Worm (Caenorhabditis elegans) whole organism, L2 larva: ENCODE measurements around the gene srt-54.

Experiments used
- C34F6.9 ChIP-seq: fragments of 150-350 bp; optimal IDR thresholded peaks from 2 replicates; lab custom pipeline; 2014; ENCODE audit warnings: missing biosample characterization, missing genetic modification characterization
- F13H6.1 ChIP-seq: sonication (generic microtip); optimal IDR thresholded peaks from 2 replicates; lab custom pipeline; 2016; ENCODE audit warnings: missing genetic modification characterization, missing compliant biosample characterization
- R02D3.7 ChIP-seq: fragments of 150-350 bp; optimal IDR thresholded peaks from 2 replicates; lab custom pipeline; 2014; ENCODE audit warnings: missing biosample characterization, missing genetic modification characterization
- Y55F3AM.14 ChIP-seq: fragments of 200-800 bp; sonication (Bioruptor generic); optimal IDR thresholded peaks from 2 replicates; lab custom pipeline; 2018; ENCODE audit warnings: mild to moderate bottlenecking, missing genetic modification characterization, missing compliant biosample characterization
- alr-1 ChIP-seq: fragments of 150-350 bp; optimal IDR thresholded peaks from 2 replicates; lab custom pipeline; 2014; ENCODE audit warnings: missing biosample characterization, missing genetic modification characterization
- aly-2 ChIP-seq: fragments of 150-350 bp; optimal IDR thresholded peaks from 2 replicates; lab custom pipeline; 2014; ENCODE audit warnings: missing biosample characterization, missing genetic modification characterization
- ama-1 ChIP-seq: fragments of 150-350 bp; optimal IDR thresholded peaks from 2 replicates; lab custom pipeline; 2018; ENCODE audit warnings: inconsistent platforms
- ceh-16 ChIP-seq: fragments of 150-350 bp; optimal IDR thresholded peaks from 2 replicates; lab custom pipeline; 2014; ENCODE audit warnings: missing biosample characterization, missing genetic modification characterization
- ceh-82 ChIP-seq: fragments of 150-350 bp; optimal IDR thresholded peaks from 2 replicates; lab custom pipeline; 2014; ENCODE audit warnings: missing biosample characterization, missing genetic modification characterization
- crh-2 ChIP-seq: sonication (generic microtip); optimal IDR thresholded peaks from 2 replicates; lab custom pipeline; 2017; ENCODE audit warnings: missing biosample characterization, missing genetic modification characterization
- dmd-4 ChIP-seq: sonication (generic microtip); optimal IDR thresholded peaks from 2 replicates; lab custom pipeline; 2017; ENCODE audit warnings: missing biosample characterization, missing genetic modification characterization
- egl-27 ChIP-seq: sonication (generic microtip); optimal IDR thresholded peaks from 3 replicates; lab custom pipeline; 2017; ENCODE audit warnings: missing biosample characterization, missing genetic modification reagents, missing genetic modification characterization
- elt-1 ChIP-seq: fragments of 150-350 bp; optimal IDR thresholded peaks from 2 replicates; lab custom pipeline; 2014; ENCODE audit warnings: missing biosample characterization, missing genetic modification characterization
- fos-1 ChIP-seq: fragments of 150-350 bp; optimal IDR thresholded peaks from 2 replicates; lab custom pipeline; 2014; ENCODE audit warnings: missing biosample characterization, missing genetic modification characterization
- lin-11 ChIP-seq: fragments of 150-350 bp; sonication (generic microtip); optimal IDR thresholded peaks from 2 replicates; lab custom pipeline; 2014; ENCODE audit warnings: missing biosample characterization, missing genetic modification characterization, inconsistent platforms, mixed read lengths
- lin-13 ChIP-seq: fragments of 150-350 bp; optimal IDR thresholded peaks from 2 replicates; lab custom pipeline; 2014; ENCODE audit warnings: missing biosample characterization, missing genetic modification reagents, missing genetic modification characterization
- lin-39 ChIP-seq: fragments of 150-350 bp; optimal IDR thresholded peaks from 2 replicates; lab custom pipeline; 2014; ENCODE audit warnings: missing biosample characterization, missing genetic modification reagents, missing genetic modification characterization
- lsy-2 ChIP-seq, 2 experiments: fragments of 150-350 bp in 1 of 2; sonication (generic microtip) in 1 of 2; optimal IDR thresholded peaks; 2 replicates each; lab custom pipeline; 2014 to 2017; ENCODE audit warnings: missing biosample characterization in 2 of 2, missing genetic modification characterization in 2 of 2
- mab-5 ChIP-seq: fragments of 150-350 bp; optimal IDR thresholded peaks from 2 replicates; lab custom pipeline; 2014; ENCODE audit warnings: missing biosample characterization, missing genetic modification characterization
- mbf-1 ChIP-seq: sonication (generic microtip); optimal IDR thresholded peaks from 2 replicates; lab custom pipeline; 2017; ENCODE audit warnings: missing biosample characterization, missing genetic modification characterization
- nhr-10 ChIP-seq: sonication (generic microtip); optimal IDR thresholded peaks from 2 replicates; lab custom pipeline; 2017; ENCODE audit warnings: missing biosample characterization, missing genetic modification characterization
- nhr-11 ChIP-seq: fragments of 150-350 bp; optimal IDR thresholded peaks from 2 replicates; lab custom pipeline; 2014; ENCODE audit warnings: missing biosample characterization, missing genetic modification characterization
- nhr-12 ChIP-seq: fragments of 150-350 bp; optimal IDR thresholded peaks from 2 replicates; lab custom pipeline; 2014; ENCODE audit warnings: missing biosample characterization, missing genetic modification characterization
- nhr-129 ChIP-seq: fragments of 150-350 bp; optimal IDR thresholded peaks from 2 replicates; lab custom pipeline; 2014; ENCODE audit warnings: missing biosample characterization, missing genetic modification characterization
- nhr-21 ChIP-seq: fragments of 150-350 bp; optimal IDR thresholded peaks from 2 replicates; lab custom pipeline; 2014; ENCODE audit warnings: missing biosample characterization, missing genetic modification characterization
- nhr-23 ChIP-seq: fragments of 150-350 bp; optimal IDR thresholded peaks from 2 replicates; lab custom pipeline; 2014; ENCODE audit warnings: missing biosample characterization, missing genetic modification reagents, missing genetic modification characterization
- nhr-237 ChIP-seq: fragments of 150-350 bp; optimal IDR thresholded peaks from 2 replicates; lab custom pipeline; 2014; ENCODE audit warnings: missing biosample characterization, missing genetic modification characterization
- nhr-25 ChIP-seq: fragments of 150-350 bp; sonication (generic microtip); optimal IDR thresholded peaks from 3 replicates; lab custom pipeline; 2014; ENCODE audit warnings: missing biosample characterization, missing genetic modification characterization
- nhr-6 ChIP-seq: fragments of 150-350 bp; optimal IDR thresholded peaks from 2 replicates; lab custom pipeline; 2014; ENCODE audit warnings: missing biosample characterization, missing genetic modification characterization
- nhr-77 ChIP-seq: fragments of 150-350 bp; optimal IDR thresholded peaks from 2 replicates; lab custom pipeline; 2014; ENCODE audit warnings: missing biosample characterization, missing genetic modification characterization
- sma-3 ChIP-seq: sonication (generic microtip); optimal IDR thresholded peaks from 2 replicates; lab custom pipeline; 2016; ENCODE audit warnings: missing genetic modification reagents, missing genetic modification characterization, missing compliant biosample characterization
- sma-9 ChIP-seq, 2 experiments: fragments of 150-350 bp in 1 of 2; sonication (generic microtip) in 1 of 2; optimal IDR thresholded peaks; 2 replicates each; lab custom pipeline; 2014 to 2016; ENCODE audit warnings: missing genetic modification characterization in 2 of 2, mild to moderate bottlenecking in 1 of 2, missing biosample characterization in 1 of 2, missing compliant biosample characterization in 1 of 2, missing genetic modification reagents in 1 of 2, moderate library complexity in 1 of 2
- snpc-4 ChIP-seq: fragments of 150-350 bp; optimal IDR thresholded peaks from 2 replicates; lab custom pipeline; 2014; ENCODE audit warnings: missing biosample characterization, missing genetic modification characterization
- unc-55 ChIP-seq: fragments of 150-350 bp; sonication (generic microtip); optimal IDR thresholded peaks from 3 replicates; lab custom pipeline; 2014; ENCODE audit warnings: missing biosample characterization, missing genetic modification reagents, missing genetic modification characterization
- unc-62 ChIP-seq: fragments of 150-350 bp; optimal IDR thresholded peaks from 2 replicates; lab custom pipeline; 2014; ENCODE audit warnings: missing biosample characterization, missing genetic modification reagents, missing genetic modification characterization
- zag-1 ChIP-seq: fragments of 150-350 bp; optimal IDR thresholded peaks from 2 replicates; lab custom pipeline; 2014; ENCODE audit warnings: missing biosample characterization, missing genetic modification characterization
- ztf-11 ChIP-seq: sonication (generic microtip); optimal IDR thresholded peaks from 2 replicates; lab custom pipeline; 2017; ENCODE audit warnings: missing biosample characterization, missing genetic modification characterization

The srt-54 gene

ce11 chrII:116916-117315 is at the start of gene srt-54:
srt-54 (plus strand) TSS chrII:117216.
- TF ChIP-seq ztf-11 (tag; lab: Kevin White, UChicago) (no peak), lin-39 (tag; lab: Kevin White, UChicago) (no peak), nhr-6 (no peak), aly-2 (tag; lab: Kevin White, UChicago) (no peak), nhr-129 (no peak), elt-1 (tag; lab: Kevin White, UChicago) (no peak)

- TF ChIP-seq elt-1 (tag; lab: Kevin White, UChicago) (no peak), dmd-4 (tag; lab: Kevin White, UChicago) (no peak), ama-1 (lab: Kevin White, UChicago) (no peak), fos-1 (tag; lab: Kevin White, UChicago) (peak; percentile 91), alr-1 (tag; lab: Kevin White, UChicago) (no peak), nhr-21 (tag; lab: Kevin White, UChicago) (no peak), C34F6.9 (tag; lab: Kevin White, UChicago) (no peak), nhr-10 (no peak), ztf-11 (tag; lab: Kevin White, UChicago) (no peak)
Measured at ce11 chrII:67663-68062, 49.4 kb upstream of the srt-54 start.

DNA sequence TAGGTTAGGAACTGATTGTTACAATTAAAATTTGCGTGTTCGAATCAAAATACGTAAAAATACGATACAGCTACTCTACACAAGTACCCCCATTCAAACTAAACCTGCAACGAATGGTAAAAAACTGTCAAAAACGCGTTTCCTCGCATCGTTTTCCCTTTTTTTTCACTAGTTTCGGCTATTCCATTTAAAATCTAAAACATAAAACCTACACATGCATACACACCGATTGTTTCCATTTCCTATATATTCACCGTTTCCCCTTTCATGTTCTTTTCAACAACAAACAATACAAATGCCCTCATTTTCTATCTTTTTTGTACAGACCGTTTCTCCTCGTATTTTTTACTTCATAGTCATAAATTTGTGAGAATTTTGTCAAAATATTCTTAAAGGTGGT is 48.3 kb upstream of the srt-54 start:
- TF ChIP-seq nhr-23 (tag; lab: Kevin White, UChicago) (no peak), unc-55 (no peak), lsy-2 (tag; optimal IDR thresholded peaks at IDR 0.05; lab: Kevin White, UChicago) (no peak), lin-11 (no peak), nhr-77 (tag; lab: Kevin White, UChicago) (no peak), Y55F3AM.14 (GFP tag; lab: Kevin White, UChicago) (no peak), ceh-82 (no peak), sma-9 (GFP tag; optimal IDR thresholded peaks at IDR 0.05; lab: Kevin White, UChicago) (no peak), sma-9 (tag; optimal IDR thresholded peaks at IDR 0.05; lab: Kevin White, UChicago) (no peak), fos-1 (tag; lab: Kevin White, UChicago) (no peak), nhr-6 (no peak), nhr-25 (tag; lab: Kevin White, UChicago) (no peak), mbf-1 (tag; lab: Kevin White, UChicago) (no peak), nhr-11 (tag; lab: Kevin White, UChicago) (no peak), dmd-4 (tag; lab: Kevin White, UChicago) (no peak), nhr-12 (no peak), R02D3.7 (no peak), elt-1 (tag; lab: Kevin White, UChicago) (no peak)

- TF ChIP-seq aly-2 (tag; lab: Kevin White, UChicago) (no peak), egl-27 (no peak), alr-1 (tag; lab: Kevin White, UChicago) (no peak), ceh-16 (tag; lab: Kevin White, UChicago) (no peak)
- TF ChIP-seq, all 48 proteins: peak for 0
Measured at ce11 chrII:69354-69753, 47.7 kb upstream of the srt-54 start, which contains the start of gene egl-26. egl-26 (plus strand) TSS chrII:69654.

ce11 chrII:73329-73728 is 43.7 kb upstream of the srt-54 start:
- no peak for TF ChIP-seq nhr-237 (tag; lab: Kevin White, UChicago)
- TF ChIP-seq ztf-11 (tag; lab: Kevin White, UChicago), result no peak
- peak; percentile 6 for TF ChIP-seq F13H6.1 (tag; lab: Kevin White, UChicago)
- no peak for TF ChIP-seq R02D3.7
- no peak for TF ChIP-seq Y55F3AM.14 (GFP tag; lab: Kevin White, UChicago)
- TF ChIP-seq lin-13, result no peak
- TF ChIP-seq, all 48 proteins: peak for 1

ce11 chrII:73892-74291 is 43.1 kb upstream of the srt-54 start:
- TF ChIP-seq nhr-10 (no peak), unc-55 (no peak), nhr-11 (tag; lab: Kevin White, UChicago) (no peak), crh-2 (tag; lab: Kevin White, UChicago) (no peak), sma-3 (no peak), zag-1 (tag; lab: Kevin White, UChicago) (no peak), sma-9 (GFP tag; optimal IDR thresholded peaks at IDR 0.05; lab: Kevin White, UChicago) (no peak), sma-9 (tag; optimal IDR thresholded peaks at IDR 0.05; lab: Kevin White, UChicago) (no peak), elt-1 (tag; lab: Kevin White, UChicago) (no peak), mab-5 (tag; lab: Kevin White, UChicago) (no peak), lsy-2 (tag; optimal IDR thresholded peaks at IDR 0.05; lab: Kevin White, UChicago) (no peak), R02D3.7 (no peak), lin-13 (no peak), ztf-11 (tag; lab: Kevin White, UChicago) (no peak), F13H6.1 (tag; lab: Kevin White, UChicago) (no peak), nhr-129 (no peak), snpc-4 (tag; lab: Kevin White, UChicago) (no peak), aly-2 (tag; lab: Kevin White, UChicago) (no peak), Y55F3AM.14 (GFP tag; lab: Kevin White, UChicago) (no peak), unc-62 (GFP tag; lab: Kevin White, UChicago) (no peak)
